Worm (Caenorhabditis elegans): ENCODE measurements around the gene ZC416.2.

DNA sequence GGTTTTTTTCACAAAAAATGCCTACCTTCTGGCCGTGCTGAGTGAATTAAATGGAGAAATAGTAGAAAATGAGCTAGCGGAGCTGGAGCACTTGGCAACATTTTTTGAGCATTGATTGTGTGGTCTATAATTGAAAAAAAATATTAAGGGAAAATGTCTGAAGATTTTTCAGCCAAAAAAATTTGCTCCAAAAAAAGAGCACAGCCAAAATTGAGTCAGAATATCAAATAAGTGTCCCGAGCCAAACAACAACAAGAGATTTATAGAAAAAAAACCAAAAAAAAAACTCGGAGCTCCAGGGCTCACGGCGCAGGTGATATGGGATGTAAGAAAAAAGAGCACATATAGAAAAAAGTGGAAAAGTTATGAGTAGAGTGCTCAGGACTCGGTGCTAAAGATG, 35.2 kb downstream of the ZC416.2 start, which contains the start of gene fmil-1:
- TF ChIP-seq elt-1 (tag; optimal IDR thresholded peaks at IDR 0.05): no peak
- no peak for TF ChIP-seq mdl-1 (tag; optimal IDR thresholded peaks at IDR 0.05)
- no peak for TF ChIP-seq R02D3.7 (tag; optimal IDR thresholded peaks at IDR 0.05)
- TF ChIP-seq nhr-43 (tag; optimal IDR thresholded peaks at IDR 0.05; ENCODE audit: poor library complexity, severe bottlenecking): no peak
- no peak for TF ChIP-seq elt-2 (tag; optimal IDR thresholded peaks at IDR 0.05)
- TF ChIP-seq ceh-82 (tag; optimal IDR thresholded peaks at IDR 0.05): no peak
- no peak for TF ChIP-seq nhr-237 (tag; optimal IDR thresholded peaks at IDR 0.05)
- no peak for TF ChIP-seq snpc-4 (tag; optimal IDR thresholded peaks at IDR 0.05)
- TF ChIP-seq ZK546.5 (tag; optimal IDR thresholded peaks at IDR 0.05): no peak
- TF ChIP-seq nhr-77 (tag; optimal IDR thresholded peaks at IDR 0.05): no peak

Data from whole organism, L3 larva.